Fruit fly (Drosophila melanogaster): ENCODE results near the gene PIG-B.

Gene PIG-B

DNA sequence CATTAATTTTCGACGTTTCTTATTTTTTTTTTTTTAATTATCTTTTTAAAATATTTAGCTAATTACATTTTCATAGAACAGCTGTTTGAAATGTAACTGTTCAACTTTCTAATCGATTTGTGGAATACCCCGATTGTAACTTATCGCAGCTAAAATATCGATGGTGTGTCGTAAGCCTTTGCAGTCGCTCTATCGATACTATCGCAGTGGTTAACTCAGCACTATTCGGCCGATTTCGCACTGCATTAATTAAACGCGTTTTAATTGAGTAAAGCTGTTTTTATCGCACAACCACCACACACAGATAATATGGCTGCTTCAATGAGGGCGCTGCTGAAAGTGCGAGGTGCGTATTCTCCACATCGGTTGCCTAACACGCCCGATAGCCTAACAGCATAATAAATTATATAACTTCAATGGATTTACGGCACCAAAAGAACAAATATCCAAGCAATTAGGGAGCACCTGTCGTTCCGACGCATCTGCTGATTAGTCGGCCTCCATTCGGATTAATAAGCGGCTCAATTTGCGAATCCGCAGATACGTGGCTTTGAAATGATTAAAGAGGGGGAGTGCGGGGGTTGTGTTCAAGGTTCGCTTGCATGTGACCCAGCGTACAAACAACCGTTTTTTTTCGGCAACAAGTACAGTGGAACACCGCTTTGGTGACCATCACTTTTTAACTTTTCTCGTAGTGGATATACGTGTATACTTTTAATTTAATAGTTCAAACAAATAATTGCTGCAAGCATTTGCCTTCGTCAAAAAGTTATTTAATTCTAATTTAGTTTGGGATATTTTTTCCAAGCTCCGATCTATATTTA lies 3.2 kb downstream of the PIG-B start, which contains the start of gene Scsalpha1 (continued):
- TF ChIP-seq Blimp-1 (GFP tag; optimal IDR thresholded peaks at IDR 0.05) (peak; percentile 4), CG6792 (GFP tag; optimal IDR thresholded peaks at IDR 0.05) (peak; percentile 38), CG10631 (GFP tag; optimal IDR thresholded peaks at IDR 0.05) (no peak), Hr38 (GFP tag; optimal IDR thresholded peaks at IDR 0.05) (no peak), CG3919 (GFP tag; optimal IDR thresholded peaks at IDR 0.05) (peak; percentile 40), net (GFP tag; optimal IDR thresholded peaks at IDR 0.05) (no peak), Hr39 (GFP tag; optimal IDR thresholded peaks at IDR 0.05) (peak; percentile 58), Sox102F (GFP tag; optimal IDR thresholded peaks at IDR 0.05) (no peak)

DNA sequence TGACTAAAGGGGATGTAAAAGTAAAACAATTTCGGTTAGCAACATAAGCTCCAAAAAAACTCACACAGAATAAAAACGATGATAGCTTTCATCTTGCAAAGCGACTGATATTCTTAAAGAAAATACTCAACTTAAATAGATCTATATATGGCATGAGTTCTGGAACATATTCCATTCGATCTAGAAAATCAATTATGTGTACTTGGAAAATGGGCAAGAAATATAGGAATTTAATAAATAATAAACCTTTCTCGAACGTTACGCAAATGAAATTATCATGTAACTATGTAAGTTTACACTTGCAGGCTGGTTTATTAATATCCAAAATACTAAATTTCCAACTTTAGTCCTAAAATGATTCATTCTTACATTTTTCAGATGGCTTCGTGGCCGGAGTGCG lies 5.2 kb downstream of the PIG-B start, which contains the start of gene Acp63F:
Gene Acp63F (minus strand): TSS at position 101 of the 400 bp plus-strand sequence.
- TF ChIP-seq achi (GFP tag; optimal IDR thresholded peaks at IDR 0.05), result no peak
- no peak for TF ChIP-seq fkh (GFP tag; optimal IDR thresholded peaks at IDR 0.05)
- no peak for TF ChIP-seq pdm3 (GFP tag; optimal IDR thresholded peaks at IDR 0.05)
- no peak for TF ChIP-seq CG7368 (GFP tag; optimal IDR thresholded peaks at IDR 0.05)

dm6 chr3L:3816772-3817483 lies 5.9 kb downstream of the PIG-B start:
- TF ChIP-seq CG3919 (GFP tag; optimal IDR thresholded peaks at IDR 0.05) (peak; percentile 40), Eip93F (GFP tag; optimal IDR thresholded peaks at IDR 0.05) (peak; percentile 37), salr (GFP tag; optimal IDR thresholded peaks at IDR 0.05) (peak in 1 of 2 experiments; percentile 34), CG8119 (GFP tag; IDR thresholded peaks at IDR 0.05) (peak; percentile 42; the same call in 1 of the 3 replicates), net (GFP tag; optimal IDR thresholded peaks at IDR 0.05) (peak; percentile 52), vri (GFP tag; optimal IDR thresholded peaks at IDR 0.05) (peak; percentile 55), achi (GFP tag; optimal IDR thresholded peaks at IDR 0.05) (no peak), CG6854 (GFP tag; optimal IDR thresholded peaks at IDR 0.05) (peak; percentile 82), CG11294 (GFP tag; IDR thresholded peaks at IDR 0.05) (no peak), topi (GFP tag; optimal IDR thresholded peaks at IDR 0.05) (peak; percentile 22), CG16779 (tag; optimal IDR thresholded peaks at IDR 0.05) (peak; percentile 74), fkh (GFP tag; optimal IDR thresholded peaks at IDR 0.05) (peak; percentile 59), CG3032 (tag; optimal IDR thresholded peaks at IDR 0.05) (peak; percentile 8), ss (GFP tag; optimal IDR thresholded peaks at IDR 0.05) (peak; percentile 89), Hr39 (GFP tag; optimal IDR thresholded peaks at IDR 0.05) (no peak), Smox (GFP tag; optimal IDR thresholded peaks at IDR 0.05) (no peak), Sox14 (GFP tag; optimal IDR thresholded peaks at IDR 0.05) (peak; percentile 13), CG32006 (GFP tag; optimal IDR thresholded peaks at IDR 0.05) (no peak), dsx (GFP tag; optimal IDR thresholded peaks at IDR 0.05; ENCODE audit: poor library complexity, severe bottlenecking) (peak; percentile 34), Hr4 (GFP tag; optimal IDR thresholded peaks at IDR 0.05) (peak; percentile 5), CG10669 (GFP tag; optimal IDR thresholded peaks at IDR 0.05) (peak; percentile 50), Blimp-1 (GFP tag; optimal IDR thresholded peaks at IDR 0.05) (peak; percentile 16), spab (GFP tag; optimal IDR thresholded peaks at IDR 0.05) (peak; percentile 69), CG9139 (GFP tag; optimal IDR thresholded peaks at IDR 0.05) (peak; percentile 85), CG8319 (GFP tag; optimal IDR thresholded peaks at IDR 0.05) (peak; percentile 9), Hr38 (GFP tag; optimal IDR thresholded peaks at IDR 0.05) (no peak), svp (GFP tag) (peak; percentile 98), Eip78C (GFP tag) (peak; percentile 82), CG7368 (GFP tag; optimal IDR thresholded peaks at IDR 0.05) (no peak), acj6 (GFP tag; optimal IDR thresholded peaks at IDR 0.05) (no peak), Gug (GFP tag; IDR thresholded peaks at IDR 0.05) (no peak), CG6808 (GFP tag; optimal IDR thresholded peaks at IDR 0.05) (peak; percentile 81), CG6276 (GFP tag; optimal IDR thresholded peaks at IDR 0.05) (peak; percentile 82), CG1621 (tag; optimal IDR thresholded peaks at IDR 0.05) (peak; percentile 38), CG11762 (GFP tag; optimal IDR thresholded peaks at IDR 0.05; ENCODE audit: insufficient read depth) (peak; percentile 43), Ets96B (tag; optimal IDR thresholded peaks at IDR 0.05) (peak; percentile 41), esn (GFP tag; optimal IDR thresholded peaks at IDR 0.05) (peak; percentile 14)
